Worm (Caenorhabditis elegans): ENCODE results near the gene alh-3.

- no peak for TF ChIP-seq mdl-1 (tag; optimal IDR thresholded peaks at IDR 0.05)
- no peak for TF ChIP-seq ama-1 (optimal IDR thresholded peaks at IDR 0.05)
- no peak for TF ChIP-seq unc-55 (GFP tag; optimal IDR thresholded peaks at IDR 0.05)
- TF ChIP-seq ztf-11 (tag; optimal IDR thresholded peaks at IDR 0.05): no peak
- no peak for TF ChIP-seq mab-5 (tag; optimal IDR thresholded peaks at IDR 0.05)
- TF ChIP-seq nhr-10 (tag; optimal IDR thresholded peaks at IDR 0.05): no peak
- TF ChIP-seq nhr-23 (tag; optimal IDR thresholded peaks at IDR 0.05): no peak
- no peak for TF ChIP-seq nhr-11 (tag; optimal IDR thresholded peaks at IDR 0.05)
- TF ChIP-seq ztf-4 (tag; optimal IDR thresholded peaks at IDR 0.05): no peak
- TF ChIP-seq lsy-2 (tag; optimal IDR thresholded peaks at IDR 0.05): no peak
- TF ChIP-seq lin-13 (GFP tag; optimal IDR thresholded peaks at IDR 0.05): no peak
- no peak for TF ChIP-seq unc-62 (GFP tag; optimal IDR thresholded peaks at IDR 0.05)
- TF ChIP-seq dmd-4 (tag; optimal IDR thresholded peaks at IDR 0.05): no peak
These were observed 15.5 kb upstream of the alh-3 start for ce11 chrIV:11006868-11007267.
